Fruit fly (Drosophila melanogaster): ENCODE results near the gene CG31050.

Gene CG31050

dm6 chr3R:28672134-28672533 lies 21.9 kb upstream of the CG31050 start (continued):
- TF ChIP-seq woc (GFP tag; optimal IDR thresholded peaks at IDR 0.05): no peak
- no peak for TF ChIP-seq Abd-B (GFP tag; optimal IDR thresholded peaks at IDR 0.05)
- TF ChIP-seq dl (GFP tag; optimal IDR thresholded peaks at IDR 0.05; ENCODE audit: insufficient read depth in 1 of 2, partially characterized antibody in 2 of 2): no peak

DNA sequence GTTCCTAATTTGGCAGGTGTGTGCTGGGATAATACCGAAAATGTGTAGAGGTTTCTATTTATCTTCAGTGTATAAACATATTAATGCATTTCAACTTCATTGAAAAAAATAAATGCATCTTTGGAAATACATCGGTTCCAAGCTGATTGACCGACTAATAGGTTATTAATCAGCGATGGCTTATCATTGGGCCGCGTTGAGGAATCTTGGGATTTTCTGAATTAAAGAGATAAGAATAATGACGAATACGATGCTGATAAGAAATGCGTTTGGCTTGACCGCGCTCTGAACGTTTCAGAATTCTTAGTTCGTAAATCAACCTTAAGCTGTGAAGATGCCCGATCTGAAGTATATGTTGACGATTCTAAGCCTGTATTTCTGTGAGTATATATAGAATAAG lies 20.1 kb upstream of the CG31050 start, which contains the start of gene Sid:
Gene Sid, plus strand, starts transcription at position 301 of the 400 bp plus-strand sequence.
- no peak for TF ChIP-seq dmrt93B (GFP tag; optimal IDR thresholded peaks at IDR 0.05)
- TF ChIP-seq Rel (GFP tag; optimal IDR thresholded peaks at IDR 0.05): no peak
- TF ChIP-seq Rel (tag; optimal IDR thresholded peaks at IDR 0.05): peak; percentile 90

dm6 chr3R:28668854-28669253 lies 18.6 kb upstream of the CG31050 start, which contains the start of gene CG33346:
Gene CG33346, plus strand, starts transcription at chr3R:28669233.
- no peak for TF ChIP-seq brk (GFP tag; optimal IDR thresholded peaks at IDR 0.05)
- TF ChIP-seq Vsx2 (GFP tag; optimal IDR thresholded peaks at IDR 0.05; ENCODE audit: partially characterized antibody): no peak
- TF ChIP-seq N (GFP tag; optimal IDR thresholded peaks at IDR 0.05): no peak
- no peak for TF ChIP-seq sv (GFP tag; optimal IDR thresholded peaks at IDR 0.05)
- no peak for TF ChIP-seq br (GFP tag; optimal IDR thresholded peaks at IDR 0.05)
- TF ChIP-seq Dif (GFP tag; optimal IDR thresholded peaks at IDR 0.05; ENCODE audit: partially characterized antibody): no peak
- TF ChIP-seq Myc (optimal IDR thresholded peaks at IDR 0.05): no peak
- TF ChIP-seq Jra (GFP tag; optimal IDR thresholded peaks at IDR 0.05): no peak
- TF ChIP-seq Rel (GFP tag; optimal IDR thresholded peaks at IDR 0.05): no peak
- no peak for TF ChIP-seq Rel (tag; optimal IDR thresholded peaks at IDR 0.05)
- TF ChIP-seq usp (GFP tag; optimal IDR thresholded peaks at IDR 0.05): no peak
- TF ChIP-seq ey (GFP tag; optimal IDR thresholded peaks at IDR 0.05): no peak

- TF ChIP-seq dmrt93B (GFP tag; optimal IDR thresholded peaks at IDR 0.05) (no peak), Myc (optimal IDR thresholded peaks at IDR 0.05) (no peak), Hnf4 (GFP tag; optimal IDR thresholded peaks at IDR 0.05) (no peak), dsf (GFP tag; optimal IDR thresholded peaks at IDR 0.05; ENCODE audit: borderline replicate concordance) (no peak), N (GFP tag; optimal IDR thresholded peaks at IDR 0.05) (no peak), CG9705 (GFP tag; optimal IDR thresholded peaks at IDR 0.05) (no peak)
These were observed 12.7 kb upstream of the CG31050 start for dm6 chr3R:28662956-28663355.

dm6 chr3R:28656127-28656715 lies 5.9 kb upstream of the CG31050 start:
- peak; percentile 15 for TF ChIP-seq fru (GFP tag; optimal IDR thresholded peaks at IDR 0.05)
- TF ChIP-seq Sp1 (GFP tag; optimal IDR thresholded peaks at IDR 0.05): no peak
- TF ChIP-seq OdsH (GFP tag; optimal IDR thresholded peaks at IDR 0.05): peak; percentile 20
- no peak for TF ChIP-seq N (GFP tag; optimal IDR thresholded peaks at IDR 0.05)
- no peak for TF ChIP-seq Vsx2 (GFP tag; optimal IDR thresholded peaks at IDR 0.05; ENCODE audit: partially characterized antibody)
- TF ChIP-seq ey (GFP tag; optimal IDR thresholded peaks at IDR 0.05): peak; percentile 9
- TF ChIP-seq h (GFP tag; optimal IDR thresholded peaks at IDR 0.05): peak; percentile 25
- no peak for TF ChIP-seq CrebA (GFP tag; optimal IDR thresholded peaks at IDR 0.05; ENCODE audit: borderline replicate concordance)
- peak; percentile 16 for TF ChIP-seq rgr (GFP tag; optimal IDR thresholded peaks at IDR 0.05)
- TF ChIP-seq HLH106 (tag; optimal IDR thresholded peaks at IDR 0.05): peak; percentile 28

dm6 chr3R:28654596-28654995 lies 4.3 kb upstream of the CG31050 start:
- TF ChIP-seq psq (GFP tag; optimal IDR thresholded peaks at IDR 0.05): no peak
- TF ChIP-seq Vsx2 (GFP tag; optimal IDR thresholded peaks at IDR 0.05; ENCODE audit: partially characterized antibody): no peak
- TF ChIP-seq Hnf4 (GFP tag; optimal IDR thresholded peaks at IDR 0.05): no peak
- no peak for TF ChIP-seq brk (GFP tag; optimal IDR thresholded peaks at IDR 0.05)
- TF ChIP-seq Jra (GFP tag; optimal IDR thresholded peaks at IDR 0.05): no peak
- no peak for TF ChIP-seq br (GFP tag; optimal IDR thresholded peaks at IDR 0.05)

dm6 chr3R:28642791-28643190 lies 7.5 kb downstream of the CG31050 start, which contains the start of gene CG14062:
Gene CG14062, minus strand, starts transcription at chr3R:28642891.
- TF ChIP-seq fru (GFP tag; optimal IDR thresholded peaks at IDR 0.05): no peak
- no peak for TF ChIP-seq Rel (GFP tag; optimal IDR thresholded peaks at IDR 0.05)
- TF ChIP-seq Rel (tag; optimal IDR thresholded peaks at IDR 0.05): no peak
